Fruit fly (Drosophila melanogaster) whole organism, prepupa: Measurements from ENCODE around the gene GABA-B-R3.

ENCODE experiments used
- Blimp-1 ChIP-seq: fragments of 200-800 bp; sonication (Bioruptor generic); optimal IDR thresholded peaks from 3 replicates; lab custom pipeline; 2017; ENCODE audit warnings: missing biosample characterization, missing genetic modification characterization, mild to moderate bottlenecking, moderate library complexity, missing genetic modification reagents
- CG10631 ChIP-seq: fragments of 200-800 bp; sonication (Bioruptor generic); optimal IDR thresholded peaks from 2 replicates; lab custom pipeline; 2016; ENCODE audit warnings: missing biosample characterization, missing genetic modification characterization
- CG10669 ChIP-seq: fragments of 200-800 bp; sonication (Bioruptor generic); optimal IDR thresholded peaks from 3 replicates; lab custom pipeline; 2018; ENCODE audit warnings: missing biosample characterization, mild to moderate bottlenecking, missing genetic modification characterization, moderate library complexity
- CG11294 ChIP-seq: fragments of 200-800 bp; sonication (Bioruptor generic); IDR thresholded peaks from 2 replicates; pipeline ENCODE4 v1.3.6; 2022; ENCODE audit warnings: missing biosample characterization, missing genetic modification characterization
- CG11762 ChIP-seq: fragments of 200-800 bp; sonication (Bioruptor generic); optimal IDR thresholded peaks from 3 replicates; lab custom pipeline; 2016; ENCODE audit warnings: missing biosample characterization, missing genetic modification characterization; ENCODE audit not compliant: insufficient read depth
- CG11902 ChIP-seq: fragments of 200-800 bp; sonication (Bioruptor generic); optimal IDR thresholded peaks from 3 replicates; lab custom pipeline; 2016; ENCODE audit warnings: missing biosample characterization, missing genetic modification characterization
- CG1621 ChIP-seq: fragments of 200-800 bp; sonication (Bioruptor generic); optimal IDR thresholded peaks from 3 replicates; lab custom pipeline; 2018; ENCODE audit warnings: missing biosample characterization, mild to moderate bottlenecking, missing genetic modification characterization
- CG16779 ChIP-seq: fragments of 200-800 bp; sonication (Bioruptor generic); optimal IDR thresholded peaks from 3 replicates; lab custom pipeline; 2017; ENCODE audit warnings: missing biosample characterization, mild to moderate bottlenecking, missing genetic modification characterization
- CG31627 ChIP-seq: fragments of 200-800 bp; sonication (Bioruptor generic); optimal IDR thresholded peaks from 3 replicates; lab custom pipeline; 2016; ENCODE audit warnings: missing biosample characterization, missing genetic modification characterization
- CG34406 ChIP-seq: fragments of 200-800 bp; sonication (Bioruptor generic); optimal IDR thresholded peaks from 3 replicates; lab custom pipeline; 2016; ENCODE audit warnings: missing biosample characterization, missing genetic modification characterization
- CG3919 ChIP-seq: fragments of 200-800 bp; sonication (Bioruptor generic); optimal IDR thresholded peaks from 3 replicates; lab custom pipeline; 2016; ENCODE audit warnings: missing biosample characterization, missing genetic modification characterization
- CG4318 ChIP-seq: fragments of 200-800 bp; sonication (Bioruptor generic); optimal IDR thresholded peaks from 3 replicates; lab custom pipeline; 2017; ENCODE audit warnings: missing biosample characterization, mild to moderate bottlenecking, missing genetic modification characterization
- CG6163 ChIP-seq: fragments of 200-800 bp; sonication (Bioruptor generic); IDR thresholded peaks from 3 replicates; pipeline ENCODE4 v1.3.6; 2022; ENCODE audit warnings: missing biosample characterization, missing genetic modification characterization
- CG6276 ChIP-seq: fragments of 200-800 bp; sonication (Bioruptor generic); optimal IDR thresholded peaks from 2 replicates; lab custom pipeline; 2017; ENCODE audit warnings: missing biosample characterization, mild to moderate bottlenecking, missing genetic modification characterization
- CG6792 ChIP-seq: fragments of 200-800 bp; sonication (Bioruptor generic); optimal IDR thresholded peaks from 3 replicates; lab custom pipeline; 2016; ENCODE audit warnings: missing biosample characterization, missing genetic modification characterization
- CG6808 ChIP-seq: fragments of 200-800 bp; sonication (Bioruptor generic); optimal IDR thresholded peaks from 3 replicates; lab custom pipeline; 2017; ENCODE audit warnings: missing biosample characterization, missing genetic modification characterization, mild to moderate bottlenecking, moderate library complexity, missing genetic modification reagents
- CG6854 ChIP-seq: fragments of 200-800 bp; sonication (Bioruptor generic); optimal IDR thresholded peaks from 2 replicates; lab custom pipeline; 2017; ENCODE audit warnings: missing biosample characterization, mild to moderate bottlenecking, missing genetic modification characterization
- CG8119 ChIP-seq: fragments of 200-800 bp; sonication (Bioruptor generic); IDR thresholded peaks from 3 replicates; pipeline ENCODE4 v1.3.6; 2022; ENCODE audit warnings: missing biosample characterization, missing genetic modification characterization
- CG8319 ChIP-seq: fragments of 200-800 bp; sonication (Bioruptor generic); optimal IDR thresholded peaks from 3 replicates; lab custom pipeline; 2016; ENCODE audit warnings: missing biosample characterization, missing genetic modification characterization
- Eip78C ChIP-seq: fragments of 200-800 bp; sonication (Bioruptor generic); peaks from one replicate; lab custom pipeline; 2016; ENCODE audit warnings: missing biosample characterization, missing genetic modification characterization
- Eip93F ChIP-seq: fragments of 200-800 bp; sonication (Bioruptor generic); optimal IDR thresholded peaks from 2 replicates; lab custom pipeline; 2016; ENCODE audit warnings: missing biosample characterization, mild to moderate bottlenecking, missing genetic modification characterization
- Ets21C ChIP-seq: fragments of 200-800 bp; sonication (Bioruptor generic); optimal IDR thresholded peaks from 3 replicates; lab custom pipeline; 2016; ENCODE audit warnings: missing biosample characterization, missing genetic modification characterization
- Hr38 ChIP-seq: sonication (Bioruptor generic); optimal IDR thresholded peaks from 2 replicates; lab custom pipeline; 2016; ENCODE audit warnings: missing biosample characterization, missing genetic modification characterization
- Hr39 ChIP-seq: fragments of 200-800 bp; sonication (Bioruptor generic); optimal IDR thresholded peaks from 2 replicates; lab custom pipeline; 2016; ENCODE audit warnings: missing biosample characterization, missing genetic modification characterization
- Hr4 ChIP-seq: fragments of 200-800 bp; sonication (Bioruptor generic); optimal IDR thresholded peaks from 3 replicates; lab custom pipeline; 2016; ENCODE audit warnings: missing biosample characterization, missing genetic modification characterization
- Lpt ChIP-seq: fragments of 200-800 bp; sonication (Bioruptor generic); optimal IDR thresholded peaks from 3 replicates; lab custom pipeline; 2016; ENCODE audit warnings: missing biosample characterization, missing genetic modification characterization
- Met ChIP-seq: fragments of 200-800 bp; sonication (Bioruptor generic); optimal IDR thresholded peaks from 3 replicates; lab custom pipeline; 2016; ENCODE audit warnings: missing biosample characterization, missing genetic modification characterization
- OdsH ChIP-seq: fragments of 200-800 bp; sonication (Bioruptor generic); optimal IDR thresholded peaks from 3 replicates; lab custom pipeline; 2016; ENCODE audit warnings: missing biosample characterization, missing genetic modification characterization
- Sox15 ChIP-seq: fragments of 200-800 bp; sonication (Bioruptor generic); optimal IDR thresholded peaks from 3 replicates; lab custom pipeline; 2016; ENCODE audit warnings: missing biosample characterization, missing genetic modification characterization
- achi ChIP-seq: fragments of 200-800 bp; sonication (Bioruptor generic); optimal IDR thresholded peaks from 3 replicates; lab custom pipeline; 2016; ENCODE audit warnings: missing biosample characterization, missing genetic modification characterization
- acj6 ChIP-seq: fragments of 200-800 bp; sonication (Bioruptor generic); optimal IDR thresholded peaks from 3 replicates; lab custom pipeline; 2016; ENCODE audit warnings: missing biosample characterization, missing genetic modification characterization
- cyc ChIP-seq: fragments of 200-800 bp; sonication (Bioruptor generic); optimal IDR thresholded peaks from 3 replicates; lab custom pipeline; 2016; ENCODE audit warnings: missing biosample characterization, missing genetic modification characterization
- dac ChIP-seq: fragments of 200-800 bp; sonication (Bioruptor generic); optimal IDR thresholded peaks from 2 replicates; lab custom pipeline; 2017; ENCODE audit warnings: missing biosample characterization, mild to moderate bottlenecking, missing genetic modification characterization
- eg ChIP-seq: fragments of 200-800 bp; sonication (Bioruptor generic); IDR thresholded peaks from 3 replicates; pipeline ENCODE4 v1.3.6; 2022; ENCODE audit warnings: missing biosample characterization, missing genetic modification characterization
- esn ChIP-seq: fragments of 200-800 bp; sonication (Bioruptor generic); optimal IDR thresholded peaks from 2 replicates; lab custom pipeline; 2016; ENCODE audit warnings: missing biosample characterization, mild to moderate bottlenecking, missing genetic modification characterization, moderate library complexity
- fd85E ChIP-seq: fragments of 200-800 bp; sonication (Bioruptor generic); optimal IDR thresholded peaks from 3 replicates; lab custom pipeline; 2016; ENCODE audit warnings: missing biosample characterization, missing genetic modification characterization
- fkh ChIP-seq: fragments of 200-800 bp; sonication (Bioruptor generic); optimal IDR thresholded peaks from 3 replicates; lab custom pipeline; 2017; ENCODE audit warnings: missing biosample characterization, mild to moderate bottlenecking, missing genetic modification characterization, moderate library complexity
- net ChIP-seq: fragments of 200-800 bp; sonication (Bioruptor generic); optimal IDR thresholded peaks from 3 replicates; lab custom pipeline; 2016; ENCODE audit warnings: missing biosample characterization, missing genetic modification characterization
- pdm3 ChIP-seq: fragments of 200-800 bp; sonication (Bioruptor generic); optimal IDR thresholded peaks from 3 replicates; lab custom pipeline; 2016; ENCODE audit warnings: missing biosample characterization, missing genetic modification characterization
- salr ChIP-seq, 2 experiments: fragments of 200-800 bp; sonication (Bioruptor generic); optimal IDR thresholded peaks; 3 replicates each; lab custom pipeline; 2016 to 2018; ENCODE audit warnings: missing biosample characterization in 2 of 2, missing genetic modification characterization in 2 of 2, mild to moderate bottlenecking in 1 of 2
- spab ChIP-seq: fragments of 200-800 bp; sonication (Bioruptor generic); optimal IDR thresholded peaks from 2 replicates; lab custom pipeline; 2017; ENCODE audit warnings: missing biosample characterization, mild to moderate bottlenecking, missing genetic modification characterization, missing genetic modification reagents
- ss ChIP-seq, 2 experiments: fragments of 200-800 bp; sonication (Bioruptor generic); optimal IDR thresholded peaks; 2 replicates in 1 of 2; 3 replicates in 1 of 2; lab custom pipeline; 2017 to 2018; ENCODE audit warnings: mild to moderate bottlenecking in 2 of 2, missing biosample characterization in 2 of 2, missing genetic modification characterization in 2 of 2, moderate library complexity in 1 of 2
- topi ChIP-seq: fragments of 200-800 bp; sonication (Bioruptor generic); optimal IDR thresholded peaks from 3 replicates; lab custom pipeline; 2016; ENCODE audit warnings: missing biosample characterization, missing genetic modification characterization

GABA-B-R3 gene

DNA sequence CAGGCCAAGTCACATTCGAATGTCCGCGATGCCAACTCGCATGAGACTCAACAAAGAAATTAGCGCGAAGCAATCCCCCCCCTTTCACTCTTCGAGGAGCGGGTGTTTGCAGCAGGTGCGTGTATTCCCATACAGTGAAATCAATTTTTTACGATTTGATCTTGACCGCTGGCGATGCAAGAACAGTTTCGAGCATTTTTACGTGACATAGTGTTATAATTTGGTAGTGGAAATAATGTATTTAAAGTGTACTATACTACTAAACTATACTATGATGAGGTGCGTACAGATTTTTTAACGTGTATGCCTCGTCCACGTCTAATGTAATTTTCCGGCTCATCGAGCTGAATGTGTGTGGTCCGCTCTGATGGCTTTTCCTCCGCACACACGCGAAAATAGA lies 37.5 kb upstream of the GABA-B-R3 start (continued):
- TF ChIP-seq CG6792 (GFP tag; lab: Kevin White, UChicago) = no peak
- no peak for TF ChIP-seq Hr39 (GFP tag; lab: Kevin White, UChicago)
- TF ChIP-seq Hr38 (GFP tag; lab: Kevin White, UChicago) = no peak
- TF ChIP-seq CG8319 (GFP tag; lab: Kevin White, UChicago) = no peak
- TF ChIP-seq Lpt (GFP tag; lab: Kevin White, UChicago) = no peak
- TF ChIP-seq CG6163 (GFP tag; lab: Robert Waterston, UW) = peak; percentile 55; the same call in 2 of the 3 replicates
- TF ChIP-seq Blimp-1 (GFP tag; lab: Kevin White, UChicago) = no peak

DNA sequence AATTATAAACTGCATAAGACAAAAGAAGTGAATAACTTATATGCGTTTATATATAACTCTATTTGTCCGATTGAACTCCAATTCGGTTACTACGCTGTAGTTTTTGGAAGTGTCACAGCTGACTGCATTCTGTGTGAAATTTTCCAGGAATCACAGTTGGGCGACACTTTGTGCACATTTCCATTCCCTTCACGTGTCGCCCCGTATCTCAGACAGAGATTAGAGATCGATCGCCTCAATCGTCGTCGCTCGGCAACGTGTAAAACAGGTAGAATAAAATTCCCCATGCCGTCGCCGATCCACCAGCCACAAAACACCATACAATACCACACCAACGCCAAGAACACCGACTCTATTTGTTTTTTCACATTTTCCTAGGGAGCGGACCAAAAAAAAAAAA lies 36.5 kb upstream of the GABA-B-R3 start:
- TF ChIP-seq Eip93F (GFP tag; lab: Kevin White, UChicago) (no peak), Met (GFP tag; lab: Kevin White, UChicago) (no peak), CG31627 (GFP tag; lab: Kevin White, UChicago) (no peak)

DNA sequence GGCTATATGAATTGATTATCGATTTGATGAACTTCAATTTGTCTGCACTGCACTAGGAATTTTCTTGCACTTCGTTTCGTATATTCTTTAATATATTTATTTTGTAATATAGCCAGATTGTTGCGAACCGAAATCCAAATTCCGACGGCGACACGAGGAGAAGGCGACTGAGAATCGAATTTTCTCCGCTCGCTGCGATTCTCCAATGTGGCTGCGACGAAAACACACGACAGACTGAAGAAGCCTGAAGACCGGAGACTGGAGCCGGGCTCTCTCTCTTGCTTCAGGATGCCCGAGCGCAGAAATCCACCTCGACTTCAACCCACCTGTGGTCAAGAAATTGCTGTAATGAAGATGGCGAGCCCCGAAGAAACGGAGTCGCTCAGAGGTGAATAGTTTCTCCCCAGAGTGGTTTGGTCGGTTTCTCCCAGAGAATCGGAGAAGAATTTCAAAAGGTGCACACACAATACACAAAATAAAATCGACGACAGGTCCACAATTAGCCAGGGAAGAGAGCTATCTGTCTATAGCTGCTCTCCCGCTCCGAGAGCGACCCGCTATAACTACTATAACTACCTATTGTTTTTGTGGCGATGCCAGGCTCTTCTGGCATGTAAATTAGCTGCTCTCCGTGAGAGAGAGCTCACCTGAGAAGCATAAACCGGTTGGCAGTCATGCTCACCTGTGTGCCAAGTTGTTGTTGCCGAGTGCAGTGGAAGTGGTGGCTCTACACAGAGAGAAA lies 34.8 kb upstream of the GABA-B-R3 start, which contains the start of gene ds:
TSS of gene ds (minus strand) at position 237 of the 742 bp plus-strand sequence.
- TF ChIP-seq CG6163 (GFP tag; lab: Robert Waterston, UW) = peak; percentile 31; the same call in 1 of the 3 replicates
- no peak for TF ChIP-seq CG11902

DNA sequence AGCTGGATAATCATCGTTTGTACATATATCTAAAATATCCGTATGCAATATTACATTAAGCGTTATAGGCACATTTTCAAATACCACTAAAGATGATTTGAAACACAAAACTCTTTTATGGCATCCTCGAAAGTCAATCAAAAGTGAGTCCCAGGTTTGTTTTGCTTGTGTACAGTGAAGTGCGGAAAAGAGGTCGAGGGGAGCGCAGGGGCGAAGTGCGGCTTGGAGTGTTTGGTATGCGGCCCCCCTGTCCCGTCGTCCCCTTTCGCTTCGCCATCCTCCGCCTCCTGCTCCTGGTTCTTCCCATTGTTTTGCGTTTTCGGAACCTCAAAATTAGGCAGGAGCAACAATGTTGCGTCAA lies 34.3 kb upstream of the GABA-B-R3 start:
- peak; percentile 99 for TF ChIP-seq topi (GFP tag; lab: Kevin White, UChicago)
- TF ChIP-seq cyc = peak; percentile 99
- peak; percentile 97 for TF ChIP-seq spab (GFP tag; lab: Kevin White, UChicago)
- TF ChIP-seq CG1621 = peak; percentile 98
- TF ChIP-seq CG6808 (GFP tag; lab: Kevin White, UChicago) = peak; percentile 94
- TF ChIP-seq fkh (GFP tag; lab: Kevin White, UChicago) = peak; percentile 13
- TF ChIP-seq salr (GFP tag; optimal IDR thresholded peaks at IDR 0.05; lab: Kevin White, UChicago) = peak; percentile 95 to 96
- TF ChIP-seq OdsH (GFP tag; lab: Kevin White, UChicago) = peak; percentile 98
- TF ChIP-seq CG6854 = peak; percentile 96
- peak; percentile 98 for TF ChIP-seq achi (GFP tag; lab: Kevin White, UChicago)
- TF ChIP-seq CG6276 (GFP tag; lab: Kevin White, UChicago) = peak; percentile 97
- TF ChIP-seq Eip93F (GFP tag; lab: Kevin White, UChicago) = peak; percentile 94
- TF ChIP-seq CG8319 (GFP tag; lab: Kevin White, UChicago) = peak; percentile 95
- peak; percentile 98 for TF ChIP-seq CG34406 (GFP tag; lab: Kevin White, UChicago)
- peak; percentile 98 for TF ChIP-seq Hr4
- peak; percentile 98 for TF ChIP-seq CG10669
- peak; percentile 99 for TF ChIP-seq pdm3 (GFP tag; lab: Kevin White, UChicago)
- TF ChIP-seq fd85E (GFP tag; lab: Kevin White, UChicago) = peak; percentile 92
- peak; percentile 99 for TF ChIP-seq Lpt (GFP tag; lab: Kevin White, UChicago)
- TF ChIP-seq Eip78C (GFP tag; lab: Kevin White, UChicago) = peak; percentile 100
- TF ChIP-seq CG4318 (GFP tag; lab: Kevin White, UChicago) = peak; percentile 97
- TF ChIP-seq CG16779 (tag; lab: Kevin White, UChicago) = peak; percentile 84
- peak; percentile 99 for TF ChIP-seq CG8119 (GFP tag; lab: Robert Waterston, UW)
- TF ChIP-seq Sox15 (GFP tag; lab: Kevin White, UChicago) = peak; percentile 96
- TF ChIP-seq Met (GFP tag; lab: Kevin White, UChicago) = peak; percentile 99
- peak; percentile 98 for TF ChIP-seq dac (GFP tag; lab: Kevin White, UChicago)
- peak; percentile 95 for TF ChIP-seq CG11294 (GFP tag; lab: Robert Waterston, UW)
- TF ChIP-seq CG6163 (GFP tag; lab: Robert Waterston, UW) = peak; percentile 95
- peak; percentile 89 for TF ChIP-seq Blimp-1 (GFP tag; lab: Kevin White, UChicago)
- TF ChIP-seq ss (GFP tag; optimal IDR thresholded peaks at IDR 0.05; lab: Kevin White, UChicago) = peak; percentile 93 to 95
- peak; percentile 99 for TF ChIP-seq esn (GFP tag; lab: Kevin White, UChicago)
- peak; percentile 98 for TF ChIP-seq net (GFP tag; lab: Kevin White, UChicago)
- TF ChIP-seq CG11762 = peak; percentile 98
- TF ChIP-seq Ets21C = peak; percentile 97
- peak; percentile 98 for TF ChIP-seq acj6 (GFP tag; lab: Kevin White, UChicago)
- TF ChIP-seq Hr38 (GFP tag; lab: Kevin White, UChicago) = peak; percentile 58
- TF ChIP-seq CG10631 (GFP tag; lab: Kevin White, UChicago) = peak; percentile 98
- peak; percentile 96 for TF ChIP-seq eg (GFP tag; lab: Robert Waterston, UW)
- peak; percentile 99 for TF ChIP-seq CG3919
